Fruit fly (Drosophila melanogaster) whole organism, adult: ENCODE data around the gene Elo68alpha.
A peak's percentile ranks its signal among the peaks of the same experiment; 100 is the strongest.

Source experiments
- CG12768 ChIP-seq: fragments of 200-800 bp; sonication (Bioruptor generic); optimal IDR thresholded peaks from 2 replicates; lab custom pipeline; 2017; ENCODE audit warnings: missing biosample characterization, missing genetic modification characterization, mild to moderate bottlenecking, moderate library complexity, missing genetic modification reagents
- CG14711 ChIP-seq: fragments of 200-800 bp; sonication (Bioruptor generic); optimal IDR thresholded peaks from 2 replicates; lab custom pipeline; 2018; ENCODE audit warnings: missing biosample characterization, mild to moderate bottlenecking, missing genetic modification characterization, moderate library complexity
- CG1620 ChIP-seq: fragments of 200-800 bp; sonication (Bioruptor generic); optimal IDR thresholded peaks from 2 replicates; lab custom pipeline; 2016; ENCODE audit warnings: missing biosample characterization, missing genetic modification characterization
- CG33017 ChIP-seq: fragments of 200-800 bp; sonication (Bioruptor generic); optimal IDR thresholded peaks from 2 replicates; lab custom pipeline; 2018; ENCODE audit warnings: missing biosample characterization, mild to moderate bottlenecking, missing genetic modification characterization, moderate library complexity
- CG7045 ChIP-seq: fragments of 200-800 bp; sonication (Bioruptor generic); optimal IDR thresholded peaks from 2 replicates; lab custom pipeline; 2017; ENCODE audit warnings: missing biosample characterization, mild to moderate bottlenecking, missing genetic modification characterization
- CG7101 ChIP-seq: fragments of 200-800 bp; sonication (Bioruptor generic); optimal IDR thresholded peaks from 2 replicates; lab custom pipeline; 2018; ENCODE audit warnings: missing biosample characterization, mild to moderate bottlenecking, missing genetic modification characterization, moderate library complexity
- Clk ChIP-seq: fragments of 200-800 bp; sonication (Bioruptor generic); optimal IDR thresholded peaks from 2 replicates; lab custom pipeline; 2017; ENCODE audit warnings: missing biosample characterization, missing genetic modification characterization
- Hr96 ChIP-seq: fragments of 200-800 bp; sonication (Bioruptor generic); optimal IDR thresholded peaks from 2 replicates; lab custom pipeline; 2016; ENCODE audit warnings: missing biosample characterization, missing genetic modification characterization
- Mnt ChIP-seq: fragments of 200-800 bp; sonication (Bioruptor generic); optimal IDR thresholded peaks from 2 replicates; lab custom pipeline; 2016; ENCODE audit warnings: missing biosample characterization, mild to moderate bottlenecking, missing genetic modification characterization
- bab1 ChIP-seq: fragments of 200-800 bp; sonication (Bioruptor generic); optimal IDR thresholded peaks from 3 replicates; lab custom pipeline; 2019; ENCODE audit warnings: missing biosample characterization, mild to moderate bottlenecking, missing genetic modification characterization, moderate library complexity
- kay ChIP-seq: fragments of 200-800 bp; sonication (Bioruptor generic); peaks from one replicate; lab custom pipeline; 2016; ENCODE audit warnings: missing biosample characterization, missing genetic modification characterization, borderline replicate concordance
- pad ChIP-seq: fragments of 200-800 bp; sonication (Bioruptor generic); optimal IDR thresholded peaks from 3 replicates; lab custom pipeline; 2017; ENCODE audit warnings: missing biosample characterization, missing genetic modification characterization, mild to moderate bottlenecking, moderate library complexity, missing genetic modification reagents
- tj ChIP-seq: fragments of 200-800 bp; sonication (Bioruptor generic); optimal IDR thresholded peaks from 3 replicates; lab custom pipeline; 2017; ENCODE audit warnings: missing biosample characterization, mild to moderate bottlenecking, missing genetic modification characterization, moderate library complexity

dm6 chr3L:11084557-11085231 lies 18.1 kb downstream of the Elo68alpha start:
- TF ChIP-seq CG14711 (tag; lab: Kevin White, UChicago) (peak; percentile 93), Mnt (GFP tag; lab: Kevin White, UChicago) (peak; percentile 65), CG12768 (peak; percentile 97), Clk (GFP tag; lab: Kevin White, UChicago) (peak; percentile 88), CG7101 (tag; lab: Kevin White, UChicago) (peak; percentile 94), CG33017 (tag; lab: Kevin White, UChicago) (peak; percentile 96), CG1620 (peak; percentile 93), kay (GFP tag; lab: Kevin White, UChicago) (peak; percentile 86), Hr96 (no peak), tj (GFP tag; lab: Kevin White, UChicago) (peak; percentile 79), pad (GFP tag; lab: Kevin White, UChicago) (peak; percentile 85), bab1 (peak; percentile 96), CG7045 (GFP tag; lab: Kevin White, UChicago) (peak; percentile 94)
